Fruit fly (Drosophila melanogaster) whole organism, prepupa: ENCODE data around the gene GABA-B-R3.

Source experiments
- Blimp-1 ChIP-seq: fragments of 200-800 bp; sonication (Bioruptor generic); optimal IDR thresholded peaks from 3 replicates; lab custom pipeline; 2017; ENCODE audit warnings: missing biosample characterization, missing genetic modification characterization, mild to moderate bottlenecking, moderate library complexity, missing genetic modification reagents
- CG10631 ChIP-seq: fragments of 200-800 bp; sonication (Bioruptor generic); optimal IDR thresholded peaks from 2 replicates; lab custom pipeline; 2016; ENCODE audit warnings: missing biosample characterization, missing genetic modification characterization
- CG11902 ChIP-seq: fragments of 200-800 bp; sonication (Bioruptor generic); optimal IDR thresholded peaks from 3 replicates; lab custom pipeline; 2016; ENCODE audit warnings: missing biosample characterization, missing genetic modification characterization
- CG15336 ChIP-seq: fragments of 200-800 bp; sonication (Bioruptor generic); IDR thresholded peaks from 2 replicates; pipeline ENCODE4 v1.3.6; 2022; ENCODE audit warnings: missing biosample characterization, missing genetic modification characterization
- CG16779 ChIP-seq: fragments of 200-800 bp; sonication (Bioruptor generic); optimal IDR thresholded peaks from 3 replicates; lab custom pipeline; 2017; ENCODE audit warnings: missing biosample characterization, mild to moderate bottlenecking, missing genetic modification characterization
- CG3032 ChIP-seq: fragments of 200-800 bp; optimal IDR thresholded peaks from 2 replicates; lab custom pipeline; 2019; ENCODE audit warnings: missing biosample characterization, mild to moderate bottlenecking, missing genetic modification characterization, moderate library complexity
- CG31627 ChIP-seq: fragments of 200-800 bp; sonication (Bioruptor generic); optimal IDR thresholded peaks from 3 replicates; lab custom pipeline; 2016; ENCODE audit warnings: missing biosample characterization, missing genetic modification characterization
- CG32006 ChIP-seq: fragments of 200-800 bp; sonication (Bioruptor generic); optimal IDR thresholded peaks from 3 replicates; lab custom pipeline; 2017; ENCODE audit warnings: missing biosample characterization, mild to moderate bottlenecking, missing genetic modification characterization
- CG34406 ChIP-seq: fragments of 200-800 bp; sonication (Bioruptor generic); optimal IDR thresholded peaks from 3 replicates; lab custom pipeline; 2016; ENCODE audit warnings: missing biosample characterization, missing genetic modification characterization
- CG3919 ChIP-seq: fragments of 200-800 bp; sonication (Bioruptor generic); optimal IDR thresholded peaks from 3 replicates; lab custom pipeline; 2016; ENCODE audit warnings: missing biosample characterization, missing genetic modification characterization
- CG4318 ChIP-seq: fragments of 200-800 bp; sonication (Bioruptor generic); optimal IDR thresholded peaks from 3 replicates; lab custom pipeline; 2017; ENCODE audit warnings: missing biosample characterization, mild to moderate bottlenecking, missing genetic modification characterization
- CG6163 ChIP-seq: fragments of 200-800 bp; sonication (Bioruptor generic); IDR thresholded peaks from 3 replicates; pipeline ENCODE4 v1.3.6; 2022; ENCODE audit warnings: missing biosample characterization, missing genetic modification characterization
- CG6276 ChIP-seq: fragments of 200-800 bp; sonication (Bioruptor generic); optimal IDR thresholded peaks from 2 replicates; lab custom pipeline; 2017; ENCODE audit warnings: missing biosample characterization, mild to moderate bottlenecking, missing genetic modification characterization
- CG6792 ChIP-seq: fragments of 200-800 bp; sonication (Bioruptor generic); optimal IDR thresholded peaks from 3 replicates; lab custom pipeline; 2016; ENCODE audit warnings: missing biosample characterization, missing genetic modification characterization
- CG6808 ChIP-seq: fragments of 200-800 bp; sonication (Bioruptor generic); optimal IDR thresholded peaks from 3 replicates; lab custom pipeline; 2017; ENCODE audit warnings: missing biosample characterization, missing genetic modification characterization, mild to moderate bottlenecking, moderate library complexity, missing genetic modification reagents
- CG7368 ChIP-seq: fragments of 200-800 bp; sonication (Bioruptor generic); optimal IDR thresholded peaks from 3 replicates; lab custom pipeline; 2016; ENCODE audit warnings: missing biosample characterization, missing genetic modification characterization
- CG8119 ChIP-seq: fragments of 200-800 bp; sonication (Bioruptor generic); IDR thresholded peaks from 3 replicates; pipeline ENCODE4 v1.3.6; 2022; ENCODE audit warnings: missing biosample characterization, missing genetic modification characterization
- CG8632 ChIP-seq: fragments of 200-800 bp; sonication (Bioruptor generic); optimal IDR thresholded peaks from 3 replicates; lab custom pipeline; 2016; ENCODE audit warnings: missing biosample characterization, missing genetic modification characterization
- CG9139 ChIP-seq: fragments of 200-800 bp; sonication (Bioruptor generic); optimal IDR thresholded peaks from 3 replicates; lab custom pipeline; 2017; ENCODE audit warnings: missing biosample characterization, mild to moderate bottlenecking, missing genetic modification characterization
- Eip75B ChIP-seq: fragments of 200-800 bp; sonication (Bioruptor generic); optimal IDR thresholded peaks from 3 replicates; lab custom pipeline; 2016; ENCODE audit warnings: missing biosample characterization, missing genetic modification characterization
- Eip78C ChIP-seq: fragments of 200-800 bp; sonication (Bioruptor generic); peaks from one replicate; lab custom pipeline; 2016; ENCODE audit warnings: missing biosample characterization, missing genetic modification characterization
- Ets96B ChIP-seq: fragments of 200-800 bp; optimal IDR thresholded peaks from 2 replicates; lab custom pipeline; 2019; ENCODE audit warnings: missing biosample characterization, mild to moderate bottlenecking, missing genetic modification characterization, moderate library complexity
- Gug ChIP-seq: fragments of 200-800 bp; sonication (Bioruptor generic); IDR thresholded peaks from 2 replicates; pipeline ENCODE4 v1.3.6; 2022; ENCODE audit warnings: missing biosample characterization, missing genetic modification characterization
- Hr38 ChIP-seq: sonication (Bioruptor generic); optimal IDR thresholded peaks from 2 replicates; lab custom pipeline; 2016; ENCODE audit warnings: missing biosample characterization, missing genetic modification characterization
- Hr39 ChIP-seq: fragments of 200-800 bp; sonication (Bioruptor generic); optimal IDR thresholded peaks from 2 replicates; lab custom pipeline; 2016; ENCODE audit warnings: missing biosample characterization, missing genetic modification characterization
- Hr4 ChIP-seq: fragments of 200-800 bp; sonication (Bioruptor generic); optimal IDR thresholded peaks from 3 replicates; lab custom pipeline; 2016; ENCODE audit warnings: missing biosample characterization, missing genetic modification characterization
- Lpt ChIP-seq: fragments of 200-800 bp; sonication (Bioruptor generic); optimal IDR thresholded peaks from 3 replicates; lab custom pipeline; 2016; ENCODE audit warnings: missing biosample characterization, missing genetic modification characterization
- Met ChIP-seq: fragments of 200-800 bp; sonication (Bioruptor generic); optimal IDR thresholded peaks from 3 replicates; lab custom pipeline; 2016; ENCODE audit warnings: missing biosample characterization, missing genetic modification characterization
- OdsH ChIP-seq: fragments of 200-800 bp; sonication (Bioruptor generic); optimal IDR thresholded peaks from 3 replicates; lab custom pipeline; 2016; ENCODE audit warnings: missing biosample characterization, missing genetic modification characterization
- Smox ChIP-seq: fragments of 200-800 bp; sonication (Bioruptor generic); optimal IDR thresholded peaks from 3 replicates; lab custom pipeline; 2016; ENCODE audit warnings: missing biosample characterization, missing genetic modification characterization
- Sox102F ChIP-seq: fragments of 200-800 bp; sonication (Bioruptor generic); optimal IDR thresholded peaks from 2 replicates; lab custom pipeline; 2016; ENCODE audit warnings: missing biosample characterization, mild to moderate bottlenecking, missing genetic modification characterization
- Sox14 ChIP-seq: fragments of 200-800 bp; sonication (Bioruptor generic); optimal IDR thresholded peaks from 3 replicates; lab custom pipeline; 2016; ENCODE audit warnings: missing biosample characterization, missing genetic modification characterization
- achi ChIP-seq: fragments of 200-800 bp; sonication (Bioruptor generic); optimal IDR thresholded peaks from 3 replicates; lab custom pipeline; 2016; ENCODE audit warnings: missing biosample characterization, missing genetic modification characterization
- acj6 ChIP-seq: fragments of 200-800 bp; sonication (Bioruptor generic); optimal IDR thresholded peaks from 3 replicates; lab custom pipeline; 2016; ENCODE audit warnings: missing biosample characterization, missing genetic modification characterization
- dac ChIP-seq: fragments of 200-800 bp; sonication (Bioruptor generic); optimal IDR thresholded peaks from 2 replicates; lab custom pipeline; 2017; ENCODE audit warnings: missing biosample characterization, mild to moderate bottlenecking, missing genetic modification characterization
- dsx ChIP-seq: fragments of 200-800 bp; optimal IDR thresholded peaks from 3 replicates; lab custom pipeline; 2019; ENCODE audit warnings: missing biosample characterization, mild to moderate bottlenecking, missing genetic modification characterization, moderate library complexity; ENCODE audit not compliant: poor library complexity, severe bottlenecking
- eg ChIP-seq: fragments of 200-800 bp; sonication (Bioruptor generic); IDR thresholded peaks from 3 replicates; pipeline ENCODE4 v1.3.6; 2022; ENCODE audit warnings: missing biosample characterization, missing genetic modification characterization
- fd59A ChIP-seq: fragments of 200-800 bp; sonication (Bioruptor generic); optimal IDR thresholded peaks from 2 replicates; lab custom pipeline; 2017; ENCODE audit warnings: missing biosample characterization, mild to moderate bottlenecking, missing genetic modification characterization, missing genetic modification reagents
- fd85E ChIP-seq: fragments of 200-800 bp; sonication (Bioruptor generic); optimal IDR thresholded peaks from 3 replicates; lab custom pipeline; 2016; ENCODE audit warnings: missing biosample characterization, missing genetic modification characterization
- lz ChIP-seq: fragments of 200-800 bp; sonication (Bioruptor generic); optimal IDR thresholded peaks from 3 replicates; lab custom pipeline; 2016; ENCODE audit warnings: missing biosample characterization, missing genetic modification characterization
- net ChIP-seq: fragments of 200-800 bp; sonication (Bioruptor generic); optimal IDR thresholded peaks from 3 replicates; lab custom pipeline; 2016; ENCODE audit warnings: missing biosample characterization, missing genetic modification characterization
- pdm3 ChIP-seq: fragments of 200-800 bp; sonication (Bioruptor generic); optimal IDR thresholded peaks from 3 replicates; lab custom pipeline; 2016; ENCODE audit warnings: missing biosample characterization, missing genetic modification characterization
- spab ChIP-seq: fragments of 200-800 bp; sonication (Bioruptor generic); optimal IDR thresholded peaks from 2 replicates; lab custom pipeline; 2017; ENCODE audit warnings: missing biosample characterization, mild to moderate bottlenecking, missing genetic modification characterization, missing genetic modification reagents
- ss ChIP-seq, 2 experiments: fragments of 200-800 bp; sonication (Bioruptor generic); optimal IDR thresholded peaks; 2 replicates in 1 of 2; 3 replicates in 1 of 2; lab custom pipeline; 2017 to 2018; ENCODE audit warnings: mild to moderate bottlenecking in 2 of 2, missing biosample characterization in 2 of 2, missing genetic modification characterization in 2 of 2, moderate library complexity in 1 of 2
- svp ChIP-seq: fragments of 200-800 bp; sonication (Bioruptor generic); peaks from one replicate; lab custom pipeline; 2016; ENCODE audit warnings: missing biosample characterization, missing genetic modification characterization
- vri ChIP-seq: fragments of 200-800 bp; sonication (Bioruptor generic); optimal IDR thresholded peaks from 3 replicates; lab custom pipeline; 2016; ENCODE audit warnings: missing biosample characterization, mild to moderate bottlenecking, missing genetic modification characterization

Gene GABA-B-R3

DNA sequence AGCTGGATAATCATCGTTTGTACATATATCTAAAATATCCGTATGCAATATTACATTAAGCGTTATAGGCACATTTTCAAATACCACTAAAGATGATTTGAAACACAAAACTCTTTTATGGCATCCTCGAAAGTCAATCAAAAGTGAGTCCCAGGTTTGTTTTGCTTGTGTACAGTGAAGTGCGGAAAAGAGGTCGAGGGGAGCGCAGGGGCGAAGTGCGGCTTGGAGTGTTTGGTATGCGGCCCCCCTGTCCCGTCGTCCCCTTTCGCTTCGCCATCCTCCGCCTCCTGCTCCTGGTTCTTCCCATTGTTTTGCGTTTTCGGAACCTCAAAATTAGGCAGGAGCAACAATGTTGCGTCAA, 34.3 kb upstream of the GABA-B-R3 start (continued):
- TF ChIP-seq CG11902 (GFP tag; lab: Kevin White, UChicago) (peak; percentile 96), Sox102F (GFP tag; lab: Kevin White, UChicago) (peak; percentile 99), svp (peak; percentile 99), Ets96B (tag; lab: Kevin White, UChicago) (peak; percentile 98), Hr39 (GFP tag; lab: Kevin White, UChicago) (peak; percentile 99), CG15336 (peak; percentile 98), Sox14 (peak; percentile 99), CG31627 (GFP tag; lab: Kevin White, UChicago) (peak; percentile 99), CG8632 (GFP tag; lab: Kevin White, UChicago) (peak; percentile 97), fd59A (GFP tag; lab: Kevin White, UChicago) (peak; percentile 96), CG9139 (GFP tag; lab: Kevin White, UChicago) (peak; percentile 88), CG6792 (peak; percentile 98), CG32006 (GFP tag; lab: Kevin White, UChicago) (peak; percentile 99), vri (GFP tag; lab: Kevin White, UChicago) (peak; percentile 97), Smox (peak; percentile 98), lz (GFP tag; lab: Kevin White, UChicago) (peak; percentile 99), dsx (GFP tag; lab: Kevin White, UChicago) (peak; percentile 94), CG7368 (peak; percentile 99), CG3032 (tag; lab: Kevin White, UChicago) (peak; percentile 96), Gug (GFP tag; lab: Robert Waterston, UW) (peak; percentile 94), Eip75B (peak; percentile 94)

DNA sequence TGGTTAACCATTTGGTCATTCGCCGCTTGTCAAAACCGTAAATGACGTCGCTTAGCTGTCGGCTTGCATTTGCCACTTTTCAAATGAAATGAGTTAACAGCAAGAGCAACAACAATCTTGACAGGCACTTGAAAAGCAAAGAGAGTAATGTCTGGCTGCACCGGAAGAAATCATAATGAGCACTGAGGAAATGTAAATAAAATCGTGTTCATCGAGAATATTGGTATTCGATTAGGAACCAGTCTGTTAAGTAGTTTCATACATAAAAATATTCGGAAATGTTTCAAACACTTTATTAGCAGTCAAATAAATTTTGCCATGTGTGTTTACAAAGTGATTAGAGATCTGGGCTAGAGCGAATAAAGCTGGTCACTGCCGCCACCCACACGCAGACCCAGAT, 33.2 kb upstream of the GABA-B-R3 start:
- TF ChIP-seq CG8119 (GFP tag; lab: Robert Waterston, UW) (peak; percentile 71; the same call in 2 of the 3 replicates), CG6163 (GFP tag; lab: Robert Waterston, UW) (peak; percentile 45; the same call in 1 of the 3 replicates), CG8632 (GFP tag; lab: Kevin White, UChicago) (no peak), Hr38 (GFP tag; lab: Kevin White, UChicago) (no peak), CG34406 (GFP tag; lab: Kevin White, UChicago) (no peak), Met (GFP tag; lab: Kevin White, UChicago) (peak; percentile 22), Lpt (GFP tag; lab: Kevin White, UChicago) (no peak), ss (GFP tag; optimal IDR thresholded peaks at IDR 0.05; lab: Kevin White, UChicago) (no peak), OdsH (peak; percentile 27), CG15336 (peak; percentile 62), vri (GFP tag; lab: Kevin White, UChicago) (no peak), dsx (GFP tag; lab: Kevin White, UChicago) (no peak), Ets96B (tag; lab: Kevin White, UChicago) (no peak), dac (peak; percentile 21), Eip75B (peak; percentile 6), Sox14 (no peak), CG6808 (GFP tag; lab: Kevin White, UChicago) (no peak), lz (GFP tag; lab: Kevin White, UChicago) (no peak), CG6276 (GFP tag; lab: Kevin White, UChicago) (peak; percentile 47), acj6 (peak; percentile 16), Blimp-1 (no peak), CG9139 (GFP tag; lab: Kevin White, UChicago) (no peak), net (GFP tag; lab: Kevin White, UChicago) (peak; percentile 23), CG4318 (GFP tag; lab: Kevin White, UChicago) (peak; percentile 40), achi (peak; percentile 39), Eip78C (GFP tag; lab: Kevin White, UChicago) (peak; percentile 71), pdm3 (peak; percentile 35), Sox102F (GFP tag; lab: Kevin White, UChicago) (no peak), CG3032 (tag; lab: Kevin White, UChicago) (no peak), Gug (GFP tag; lab: Robert Waterston, UW) (no peak), CG3919 (peak; percentile 15), fd59A (GFP tag; lab: Kevin White, UChicago) (no peak), CG16779 (no peak), svp (peak; percentile 63), eg (GFP tag; lab: Robert Waterston, UW) (peak; percentile 73), CG32006 (GFP tag; lab: Kevin White, UChicago) (peak; percentile 66), CG10631 (peak; percentile 32), spab (GFP tag; lab: Kevin White, UChicago) (no peak), Hr4 (GFP tag; lab: Kevin White, UChicago) (peak; percentile 59), fd85E (GFP tag; lab: Kevin White, UChicago) (no peak), CG6792 (no peak)
